In genomic region chrII:759788-760187, ce11 we compare ENCODE assay signal across 3 worm cellular contexts.
TF ChIP-seq lines count a peak whose summit lies in the region.

No protein-coding gene starts in this region.

TF ChIP-seq in whole organism, L1 larva, 84 proteins besides CTCF, POLR2A, EP300 and RAD21 (continued from another document):
- TF ChIP-seq ceh-63 (GFP tag; optimal IDR thresholded peaks at IDR 0.05; lab: Kevin White, UChicago) (no peak), nhr-71 (tag; optimal IDR thresholded peaks at IDR 0.05; lab: Kevin White, UChicago) (peak; percentile 68), ztf-11 (tag; optimal IDR thresholded peaks at IDR 0.05; lab: Kevin White, UChicago) (no peak), fkh-4 (tag; optimal IDR thresholded peaks at IDR 0.05; lab: Kevin White, UChicago; ENCODE audit: borderline replicate concordance) (no peak), nhr-12 (tag; optimal IDR thresholded peaks at IDR 0.05; lab: Kevin White, UChicago) (no peak), nhr-77 (tag; optimal IDR thresholded peaks at IDR 0.05; lab: Kevin White, UChicago) (no peak), hlh-4 (tag; optimal IDR thresholded peaks at IDR 0.05; lab: Kevin White, UChicago) (no peak), lir-3 (tag; optimal IDR thresholded peaks at IDR 0.05; lab: Kevin White, UChicago; ENCODE audit: poor library complexity) (no peak), egl-27 (tag; optimal IDR thresholded peaks at IDR 0.05; lab: Kevin White, UChicago) (no peak), ces-1 (GFP tag; optimal IDR thresholded peaks at IDR 0.05; lab: Kevin White, UChicago) (no peak), efl-1 (optimal IDR thresholded peaks at IDR 0.05; lab: Kevin White, UChicago) (peak; percentile 33 to 35), efl-1 (GFP tag; optimal IDR thresholded peaks at IDR 0.05 in 1 of 2; lab: Kevin White, UChicago) (peak in 1 of 2 experiments; percentile 81), lin-15B (tag; optimal IDR thresholded peaks at IDR 0.05; lab: Kevin White, UChicago) (no peak), fos-1 (tag; optimal IDR thresholded peaks at IDR 0.05; lab: Kevin White, UChicago) (peak; percentile 12), nhr-28 (tag; optimal IDR thresholded peaks at IDR 0.05; lab: Kevin White, UChicago) (no peak), lin-14 (GFP tag; optimal IDR thresholded peaks at IDR 0.05; lab: Kevin White, UChicago) (peak; percentile 85), snu-23 (GFP tag; optimal IDR thresholded peaks at IDR 0.05; lab: Kevin White, UChicago) (peak; percentile 54), mdl-1 (tag; optimal IDR thresholded peaks at IDR 0.05; lab: Kevin White, UChicago) (no peak), mab-9 (GFP tag; IDR thresholded peaks at IDR 0.05; lab: Robert Waterston, UW) (0 out of 2 replicates have a peak, but pooled peaks have one; percentile 42), sup-37 (GFP tag; optimal IDR thresholded peaks at IDR 0.05; lab: Kevin White, UChicago) (no peak), dsc-1 (tag; optimal IDR thresholded peaks at IDR 0.05; lab: Kevin White, UChicago) (peak; percentile 78), hpl-2 (GFP tag; optimal IDR thresholded peaks at IDR 0.05; lab: Kevin White, UChicago) (no peak), xbp-1 (tag; optimal IDR thresholded peaks at IDR 0.05; lab: Kevin White, UChicago) (peak; percentile 41), swsn-7 (tag; optimal IDR thresholded peaks at IDR 0.05; lab: Kevin White, UChicago) (peak; percentile 41), nhr-237 (tag; optimal IDR thresholded peaks at IDR 0.05; lab: Kevin White, UChicago) (no peak), lin-35 (GFP tag; optimal IDR thresholded peaks at IDR 0.05; lab: Kevin White, UChicago) (peak in 1 of 2 experiments; percentile 38), Y116A8C.19 (tag; optimal IDR thresholded peaks at IDR 0.05; lab: Kevin White, UChicago; ENCODE audit: borderline replicate concordance) (no peak), mep-1 (tag; optimal IDR thresholded peaks at IDR 0.05; lab: Kevin White, UChicago) (peak; percentile 33), nhr-76 (tag; optimal IDR thresholded peaks at IDR 0.05; lab: Kevin White, UChicago) (no peak), nhr-11 (tag; optimal IDR thresholded peaks at IDR 0.05; lab: Kevin White, UChicago) (no peak)
TF ChIP-seq in whole organism, L1 larva: peak in this region for 23.

TF ChIP-seq in whole organism, L2 larva, 48 proteins besides CTCF, POLR2A, EP300 and RAD21 (continued from another document):
- TF ChIP-seq fos-1 (tag; optimal IDR thresholded peaks at IDR 0.05; lab: Kevin White, UChicago) (no peak), mab-5 (tag; optimal IDR thresholded peaks at IDR 0.05; lab: Kevin White, UChicago) (peak; percentile 25), nhr-25 (tag; optimal IDR thresholded peaks at IDR 0.05; lab: Kevin White, UChicago) (no peak), nhr-129 (tag; optimal IDR thresholded peaks at IDR 0.05; lab: Kevin White, UChicago) (peak; percentile 69), ZK546.5 (tag; optimal IDR thresholded peaks at IDR 0.05; lab: Kevin White, UChicago) (no peak), peb-1 (tag; optimal IDR thresholded peaks at IDR 0.05; lab: Kevin White, UChicago) (no peak), crh-2 (tag; optimal IDR thresholded peaks at IDR 0.05; lab: Kevin White, UChicago) (peak; percentile 41)

TF ChIP-seq in whole organism, L4 larva, 104 proteins besides CTCF, POLR2A, EP300 and RAD21 (continued from another document):
- TF ChIP-seq snpc-1.2 (GFP tag; IDR thresholded peaks at IDR 0.05; lab: Robert Waterston, UW) (no peak), hlh-30 (tag; optimal IDR thresholded peaks at IDR 0.05; lab: Kevin White, UChicago; ENCODE audit: insufficient read depth) (peak; percentile 18), Y5F2A.4 (GFP tag; optimal IDR thresholded peaks at IDR 0.05; lab: Kevin White, UChicago) (no peak), saeg-2 (GFP tag; IDR thresholded peaks at IDR 0.05; lab: Robert Waterston, UW) (no peak), D1046.2 (GFP tag; IDR thresholded peaks at IDR 0.05; lab: Robert Waterston, UW) (no peak), daf-12 (tag; optimal IDR thresholded peaks at IDR 0.05; lab: Kevin White, UChicago) (no peak), zip-2 (tag; optimal IDR thresholded peaks at IDR 0.05; lab: Kevin White, UChicago) (no peak), nhr-11 (tag; optimal IDR thresholded peaks at IDR 0.05; lab: Kevin White, UChicago) (peak; percentile 30), hlh-11 (tag; optimal IDR thresholded peaks at IDR 0.05; lab: Kevin White, UChicago) (no peak), pha-4 (GFP tag; IDR thresholded peaks at IDR 0.05; lab: Robert Waterston, UW) (no peak), pha-4 (tag; optimal IDR thresholded peaks at IDR 0.05; lab: Kevin White, UChicago) (no peak), tra-1 (GFP tag; IDR thresholded peaks at IDR 0.05; lab: Robert Waterston, UW) (0 out of 2 replicates have a peak, but pooled peaks have one; percentile 26), egl-27 (tag; optimal IDR thresholded peaks at IDR 0.05; lab: Kevin White, UChicago) (no peak)
